Worm (Caenorhabditis elegans) whole organism, L1 larva: ENCODE data around the gene lite-1.

ENCODE experiments used
- alr-1 ChIP-seq: fragments of 200-800 bp; sonication (Bioruptor generic); optimal IDR thresholded peaks from 2 replicates; lab custom pipeline; 2018; ENCODE audit warnings: borderline replicate concordance, mild to moderate bottlenecking, missing genetic modification characterization, missing compliant biosample characterization
- ama-1 ChIP-seq: fragments of 150-350 bp; optimal IDR thresholded peaks from 2 replicates; lab custom pipeline; 2014
- dsc-1 ChIP-seq: sonication (generic microtip); optimal IDR thresholded peaks from 2 replicates; lab custom pipeline; 2016; ENCODE audit warnings: mild to moderate bottlenecking, missing genetic modification characterization, missing compliant biosample characterization
- fkh-4 ChIP-seq: sonication (generic microtip); optimal IDR thresholded peaks from 2 replicates; lab custom pipeline; 2016; ENCODE audit warnings: missing compliant biosample characterization, missing genetic modification characterization, borderline replicate concordance
- jun-1 ChIP-seq: fragments of 150-350 bp; optimal IDR thresholded peaks from 2 replicates; lab custom pipeline; 2014; ENCODE audit warnings: missing biosample characterization, missing genetic modification reagents, missing genetic modification characterization
- lin-35 ChIP-seq, 2 experiments: fragments of 150-350 bp; optimal IDR thresholded peaks; 2 replicates each; lab custom pipeline; 2014; ENCODE audit warnings: missing biosample characterization in 2 of 2, missing genetic modification characterization in 2 of 2, missing genetic modification reagents in 2 of 2
- nhr-11 ChIP-seq: fragments of 150-350 bp; optimal IDR thresholded peaks from 2 replicates; lab custom pipeline; 2014; ENCODE audit warnings: missing biosample characterization, missing genetic modification characterization
- nhr-47 ChIP-seq: sonication (generic microtip); optimal IDR thresholded peaks from 2 replicates; lab custom pipeline; 2016; ENCODE audit warnings: mild to moderate bottlenecking, missing genetic modification characterization, moderate library complexity, missing compliant biosample characterization
- pag-3 ChIP-seq: sonication (generic microtip); optimal IDR thresholded peaks from 2 replicates; lab custom pipeline; 2017; ENCODE audit warnings: missing genetic modification characterization, mild to moderate bottlenecking, missing compliant biosample characterization, antibody characterized with exemption, borderline replicate concordance; ENCODE audit not compliant: insufficient read depth
- rnt-1 ChIP-seq: sonication (generic microtip); optimal IDR thresholded peaks from 2 replicates; lab custom pipeline; 2016; ENCODE audit warnings: mild to moderate bottlenecking, missing genetic modification characterization, moderate library complexity, missing compliant biosample characterization
- sup-37 ChIP-seq: fragments of 200-800 bp; sonication (Bioruptor generic); optimal IDR thresholded peaks from 2 replicates; lab custom pipeline; 2018; ENCODE audit warnings: mild to moderate bottlenecking, missing genetic modification characterization, missing compliant biosample characterization
- unc-130 ChIP-seq: fragments of 150-350 bp; optimal IDR thresholded peaks from 2 replicates; lab custom pipeline; 2017; ENCODE audit warnings: missing biosample characterization, missing genetic modification characterization, inconsistent platforms
- unc-98 ChIP-seq: fragments of 200-800 bp; sonication (Bioruptor generic); IDR thresholded peaks from 2 replicates; pipeline ENCODE4 v1.3.6; 2022; ENCODE audit warnings: missing genetic modification characterization, missing compliant biosample characterization
- zag-1 ChIP-seq: fragments of 150-350 bp; optimal IDR thresholded peaks from 2 replicates; lab custom pipeline; 2014; ENCODE audit warnings: missing biosample characterization, missing genetic modification characterization

DNA sequence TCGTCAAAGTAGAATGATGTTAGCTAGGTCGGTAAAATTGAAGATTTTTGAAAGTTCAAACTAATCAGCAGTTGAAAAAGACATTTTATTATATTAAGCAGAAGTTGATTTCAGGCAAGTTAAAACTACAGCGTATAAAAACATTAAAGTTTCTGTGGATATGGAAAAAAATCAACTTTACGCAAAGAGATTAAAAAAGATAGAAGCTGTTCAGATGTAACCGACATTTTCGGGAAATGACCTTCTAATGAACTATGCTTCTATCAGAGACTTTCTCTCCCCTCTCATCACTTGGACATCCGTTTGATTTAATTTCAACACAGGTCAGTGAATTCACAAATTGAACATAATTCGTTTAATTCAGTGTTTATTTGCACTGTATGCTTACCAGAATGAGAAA is 50.3 kb downstream of the lite-1 start, which contains the start of gene T13C5.7:
- no peak for TF ChIP-seq ama-1 (lab: Kevin White, UChicago)
- no peak for TF ChIP-seq nhr-47 (tag; lab: Kevin White, UChicago)
- TF ChIP-seq unc-98 = no peak
- no peak for TF ChIP-seq sup-37 (GFP tag; lab: Kevin White, UChicago)
- no peak for TF ChIP-seq zag-1
- no peak for TF ChIP-seq jun-1 (tag; lab: Kevin White, UChicago)
- TF ChIP-seq unc-130 (tag; lab: Kevin White, UChicago) = no peak
- no peak for TF ChIP-seq nhr-11
- TF ChIP-seq dsc-1 (tag; lab: Kevin White, UChicago) = no peak
- TF ChIP-seq alr-1 = no peak
- TF ChIP-seq fkh-4 (tag; lab: Kevin White, UChicago) = no peak
- no peak for TF ChIP-seq lin-35 (GFP tag; optimal IDR thresholded peaks at IDR 0.05; lab: Kevin White, UChicago)
- TF ChIP-seq pag-3 = no peak
- no peak for TF ChIP-seq rnt-1 (tag; lab: Kevin White, UChicago)
